Fruit fly (Drosophila melanogaster) ovary, adult (tissue): ENCODE measurements around the gene CG14005.

Source experiments
- CG17801 ChIP-seq: fragments of 200-800 bp; optimal IDR thresholded peaks from 2 replicates; lab custom pipeline; 2019; ENCODE audit warnings: missing biosample characterization, mild to moderate bottlenecking, missing genetic modification characterization, moderate library complexity; ENCODE audit not compliant: partially characterized antibody

Gene CG14005

dm6 chr2L:5801926-5802325, at the start of gene CG14005, which contains the start of gene CG7239:
CG14005 (minus strand) TSS chr2L:5801975.
CG7239 (plus strand) TSS chr2L:5802220.
- TF ChIP-seq CG17801 = no peak

dm6 chr2L:5823704-5824103, 21.9 kb upstream of the CG14005 start, which contains the start of gene TrissinR:
TrissinR (plus strand) TSS chr2L:5824004.
- no peak for TF ChIP-seq CG17801

DNA sequence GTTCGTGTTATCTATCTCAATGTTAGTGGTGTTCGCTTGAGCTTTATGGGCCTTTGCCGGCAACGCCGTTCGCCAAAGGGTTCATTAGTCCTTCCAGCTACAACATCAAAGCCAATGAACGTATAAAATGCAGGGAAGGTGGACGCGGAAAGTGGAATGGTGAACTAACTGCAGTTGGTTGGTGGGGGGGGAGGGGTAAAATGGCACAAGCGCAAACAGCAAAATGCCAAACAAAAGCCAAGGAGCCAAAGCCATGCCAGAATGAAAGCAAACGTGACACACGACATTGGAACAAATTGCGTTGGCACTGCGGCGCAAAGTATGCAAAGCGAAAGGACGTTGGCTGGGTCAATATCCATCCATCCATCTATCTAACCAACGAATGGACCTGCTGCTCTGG, 19.2 kb upstream of the CG14005 start:
- no peak for TF ChIP-seq CG17801

- TF ChIP-seq CG17801 = no peak
Measured at dm6 chr2L:5818343-5818742, 16.6 kb upstream of the CG14005 start, which contains the start of gene COX6CL. COX6CL (minus strand) TSS chr2L:5818443.

DNA sequence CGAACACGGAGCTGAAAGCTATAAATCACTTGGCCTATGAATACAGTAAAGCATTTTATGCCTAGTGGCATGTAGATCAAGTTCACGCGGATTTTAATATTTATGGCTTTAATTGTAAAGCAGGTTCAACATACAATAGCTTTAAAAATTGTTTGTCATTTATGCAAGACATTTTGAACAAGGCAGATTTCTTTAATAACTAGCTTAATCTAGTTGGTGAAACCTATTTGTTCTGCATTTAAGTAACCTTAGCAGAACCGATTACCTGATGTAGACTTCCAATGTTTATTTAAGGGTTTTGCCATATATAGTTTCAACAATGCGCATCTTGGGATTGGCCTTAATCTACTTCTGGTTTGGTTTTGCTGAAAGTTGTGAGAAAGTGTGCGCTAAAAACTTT, 9.5 kb upstream of the CG14005 start, which contains the start of gene CG43307:
Gene CG43307, plus strand, starts transcription at position 301 of the 400 bp plus-strand sequence.
- TF ChIP-seq CG17801 = no peak

dm6 chr2L:5805091-5805817, 3.5 kb upstream of the CG14005 start, which contains the start of gene CG11034:
CG11034 (plus strand) TSS chr2L:5805395.
- no peak for TF ChIP-seq CG17801

- no peak for TF ChIP-seq CG17801
Measured at dm6 chr2L:5804077-5804476, 2.3 kb upstream of the CG14005 start.

dm6 chr2L:5800388-5800748, 1.4 kb downstream of the CG14005 start:
- TF ChIP-seq CG17801 = no peak

dm6 chr2L:5799435-5800387, 2.1 kb downstream of the CG14005 start, which contains the start of gene CG9171:
CG9171 (minus strand) TSS chr2L:5800253.
- TF ChIP-seq CG17801 = peak; percentile 39

DNA sequence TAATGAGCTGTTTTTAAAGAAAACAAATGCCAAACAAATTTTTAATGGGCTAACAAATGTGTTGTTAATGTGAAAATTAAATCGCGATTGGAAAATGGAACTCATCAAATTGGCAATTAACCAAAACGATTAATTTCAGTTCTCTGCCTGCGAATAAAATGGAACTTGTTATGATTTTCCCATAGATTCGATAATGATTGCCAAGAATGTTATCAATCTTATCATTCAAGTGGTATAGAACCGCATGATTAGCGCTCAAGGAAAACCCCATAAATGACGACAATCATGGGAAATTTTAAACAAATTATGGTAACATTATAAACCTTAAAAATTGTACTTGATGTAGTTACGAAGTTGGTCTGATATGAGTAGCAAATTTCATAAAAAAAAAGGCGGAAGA, 3.1 kb downstream of the CG14005 start:
- TF ChIP-seq CG17801 = no peak

dm6 chr2L:5797977-5798376, 3.8 kb downstream of the CG14005 start:
- TF ChIP-seq CG17801 = no peak

DNA sequence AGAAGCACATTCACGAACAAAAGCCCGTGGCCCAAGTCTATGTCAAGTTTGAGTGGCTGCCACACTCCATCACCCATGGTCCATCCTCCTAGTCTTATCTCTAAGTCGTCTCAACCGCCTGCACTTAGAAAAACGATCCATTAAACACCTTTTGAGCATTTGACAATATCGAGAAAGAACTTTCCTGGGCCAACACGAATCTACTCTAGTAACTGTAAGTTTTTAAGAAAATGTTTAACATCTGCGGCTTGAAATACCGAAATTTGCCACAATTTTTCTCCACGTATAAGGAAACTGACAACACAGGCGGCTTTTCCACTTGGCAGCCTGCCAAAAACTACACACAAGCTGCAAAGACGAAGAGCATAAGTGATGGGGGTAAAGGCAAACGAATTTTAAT, 6.6 kb downstream of the CG14005 start:
- TF ChIP-seq CG17801 = no peak

- no peak for TF ChIP-seq CG17801
Measured at dm6 chr2L:5793098-5793497, 8.7 kb downstream of the CG14005 start.

- TF ChIP-seq CG17801 = no peak
Measured at dm6 chr2L:5790799-5791526, 10.8 kb downstream of the CG14005 start.

DNA sequence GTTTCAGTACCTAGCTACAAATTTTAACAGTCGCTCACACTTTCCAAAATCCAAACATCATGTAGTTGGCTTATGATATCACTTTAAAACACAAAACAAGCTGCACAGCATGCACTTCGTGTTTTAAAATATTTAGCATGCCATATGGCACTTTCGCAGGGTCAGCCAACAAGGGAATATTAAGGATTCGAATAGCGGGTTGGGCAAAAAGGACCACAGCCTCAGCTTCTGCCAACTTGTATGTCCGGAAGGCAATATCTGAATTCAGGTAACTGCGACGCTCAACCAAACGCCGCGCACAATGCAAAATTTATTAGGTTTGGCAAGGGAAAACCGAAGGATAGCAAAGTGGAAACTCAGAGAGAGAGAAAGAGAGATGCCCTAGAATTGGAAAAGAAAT, 12.5 kb downstream of the CG14005 start:
- TF ChIP-seq CG17801 = no peak

- TF ChIP-seq CG17801 = no peak
Measured at dm6 chr2L:5783731-5784130, 18.0 kb downstream of the CG14005 start, which contains the start of gene CG31913. CG31913 (plus strand) TSS chr2L:5784031.
